Fruit fly (Drosophila melanogaster): ENCODE measurements around the gene bowl.

Gene bowl

DNA sequence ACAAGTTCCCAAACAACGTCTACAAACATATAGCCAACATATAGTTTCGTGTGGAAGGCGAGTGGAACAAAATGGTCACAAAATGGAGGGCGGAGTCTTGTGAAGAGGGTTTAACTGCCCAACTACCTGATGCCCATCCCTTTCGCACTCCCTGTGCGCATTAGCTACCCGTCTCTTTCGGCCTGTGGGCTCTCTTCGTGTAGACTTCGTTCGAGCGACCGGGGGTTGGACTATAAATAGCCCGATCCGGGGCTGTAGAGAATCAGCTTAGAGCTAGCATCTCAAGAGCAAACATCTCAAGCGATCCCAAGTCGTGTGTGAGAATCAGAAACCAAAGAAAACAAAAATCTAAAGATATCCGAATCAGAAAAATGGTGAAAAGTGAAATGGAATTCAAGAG is 53.9 kb downstream of the bowl start, which contains the start of gene slp1 (continued):
- TF ChIP-seq CG7357 (GFP tag; IDR thresholded peaks at IDR 0.05) (no peak), pho (GFP tag; optimal IDR thresholded peaks at IDR 0.05) (no peak), ase (GFP tag; IDR thresholded peaks at IDR 0.05) (no peak), HmgZ (tag; optimal IDR thresholded peaks at IDR 0.05) (no peak), CG8359 (GFP tag; optimal IDR thresholded peaks at IDR 0.05; ENCODE audit: borderline replicate concordance) (no peak), CG3995 (GFP tag; optimal IDR thresholded peaks at IDR 0.05) (no peak), dysf (GFP tag; IDR thresholded peaks at IDR 0.05) (no peak), CG11696 (GFP tag; IDR thresholded peaks at IDR 0.05) (no peak), CG1792 (GFP tag; optimal IDR thresholded peaks at IDR 0.05) (no peak), cad (GFP tag; optimal IDR thresholded peaks at IDR 0.05) (peak; percentile 36), CG14860 (GFP tag; IDR thresholded peaks at IDR 0.05; ENCODE audit: partially characterized antibody) (no peak), ash1 (GFP tag; optimal IDR thresholded peaks at IDR 0.05) (peak; percentile 51), CG18764 (GFP tag; optimal IDR thresholded peaks at IDR 0.05) (no peak), Jarid2 (GFP tag; optimal IDR thresholded peaks at IDR 0.05) (peak; percentile 94), onecut (GFP tag; IDR thresholded peaks at IDR 0.05) (no peak), HLH4C (GFP tag; IDR thresholded peaks at IDR 0.05; ENCODE audit: partially characterized antibody) (no peak), CG12071 (GFP tag; optimal IDR thresholded peaks at IDR 0.05) (peak; percentile 5), CG4854 (GFP tag; optimal IDR thresholded peaks at IDR 0.05) (no peak), lov (optimal IDR thresholded peaks at IDR 0.05) (no peak), lov (GFP tag; IDR thresholded peaks at IDR 0.05) (no peak), D (optimal IDR thresholded peaks at IDR 0.05) (no peak), D (GFP tag; optimal IDR thresholded peaks at IDR 0.05) (no peak), CoRest (tag; optimal IDR thresholded peaks at IDR 0.05) (peak; percentile 26), CG2120 (GFP tag; optimal IDR thresholded peaks at IDR 0.05) (no peak), CG15479 (GFP tag; optimal IDR thresholded peaks at IDR 0.05) (peak; percentile 20), CG2199 (GFP tag; IDR thresholded peaks at IDR 0.05) (peak; percentile 41; the same call in 1 of the 3 replicates), lmd (GFP tag; IDR thresholded peaks at IDR 0.05) (no peak), pfk (GFP tag; optimal IDR thresholded peaks at IDR 0.05) (peak; percentile 3), CG17612 (GFP tag; IDR thresholded peaks at IDR 0.05) (no peak), croc (GFP tag; conservative IDR thresholded peaks at IDR 0.05) (no peak), Bgb (GFP tag; IDR thresholded peaks at IDR 0.05; ENCODE audit: partially characterized antibody) (peak; percentile 34; the same call in 1 of the 2 replicates), Opbp (GFP tag; IDR thresholded peaks at IDR 0.05; ENCODE audit: partially characterized antibody) (peak; percentile 55; the same call in 2 of the 3 replicates), chif (GFP tag; optimal IDR thresholded peaks at IDR 0.05) (peak in 1 of 2 experiments; percentile 3), zf30C (GFP tag; optimal IDR thresholded peaks at IDR 0.05) (peak; percentile 16), zen (tag; optimal IDR thresholded peaks at IDR 0.05) (peak; percentile 39), CG1832 (GFP tag; optimal IDR thresholded peaks at IDR 0.05) (peak; percentile 94), kni (GFP tag; optimal IDR thresholded peaks at IDR 0.05) (peak; percentile 51), CG10321 (GFP tag; IDR thresholded peaks at IDR 0.05) (peak; percentile 92), YL-1 (GFP tag; optimal IDR thresholded peaks at IDR 0.05) (no peak), Tbp (GFP tag; optimal IDR thresholded peaks at IDR 0.05) (peak; percentile 98), CG5245 (GFP tag; optimal IDR thresholded peaks at IDR 0.05) (no peak), BEAF-32 (GFP tag; optimal IDR thresholded peaks at IDR 0.05) (no peak), Sox100B (GFP tag; optimal IDR thresholded peaks at IDR 0.05) (no peak), ewg (GFP tag; optimal IDR thresholded peaks at IDR 0.05) (peak; percentile 51), seq (GFP tag; IDR thresholded peaks at IDR 0.05) (peak; percentile 93), gsb-n (tag; optimal IDR thresholded peaks at IDR 0.05) (peak; percentile 28), fd102C (GFP tag; optimal IDR thresholded peaks at IDR 0.05) (peak; percentile 12), CG3726 (GFP tag; IDR thresholded peaks at IDR 0.05) (no peak), MTF-1 (GFP tag; optimal IDR thresholded peaks at IDR 0.05; ENCODE audit: borderline replicate concordance) (no peak), sens (GFP tag) (peak; percentile 65), dimm (GFP tag; IDR thresholded peaks at IDR 0.05) (no peak)

Data from whole organism, embryonic.